Fruit fly (Drosophila melanogaster): ENCODE measurements around the gene Mettl14.

Mettl14 gene

DNA sequence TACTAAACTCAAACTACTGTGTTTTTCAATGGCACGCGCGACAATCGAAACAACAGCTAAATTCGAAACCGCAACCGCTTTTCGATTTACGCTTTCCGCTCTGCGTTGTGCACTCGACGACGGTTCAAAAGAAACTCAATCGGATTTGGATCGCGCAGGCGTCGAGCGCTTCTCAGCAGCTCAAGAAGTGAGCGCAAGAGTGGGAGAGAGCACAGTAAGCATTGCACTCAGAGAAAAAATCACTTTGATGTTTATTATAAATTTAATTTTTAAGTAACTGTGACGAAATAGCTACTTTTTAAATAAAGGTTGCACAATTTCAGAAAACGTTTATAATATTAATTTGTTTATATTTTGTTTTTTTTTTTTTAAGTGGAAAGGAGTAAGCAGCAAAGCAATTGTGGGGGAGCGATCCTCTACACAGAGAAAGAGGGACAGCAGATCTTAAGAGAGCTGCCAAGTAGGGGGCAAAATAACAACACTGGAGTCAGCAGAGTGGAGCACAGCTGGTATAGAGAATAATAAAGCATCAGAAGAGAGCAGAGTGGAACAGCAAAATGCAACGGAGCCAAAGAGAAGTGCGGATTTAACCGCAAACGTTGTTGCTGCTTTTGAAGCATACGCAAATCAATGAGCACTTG lies 30.5 kb upstream of the Mettl14 start (continued):
- TF ChIP-seq Ets65A (GFP tag) (peak; percentile 98), Deaf1 (tag; optimal IDR thresholded peaks at IDR 0.05) (peak; percentile 78), Dp (GFP tag; optimal IDR thresholded peaks at IDR 0.05) (no peak), CG10654 (GFP tag; optimal IDR thresholded peaks at IDR 0.05) (peak; percentile 97), CG17361 (GFP tag; IDR thresholded peaks at IDR 0.05) (peak; percentile 99), CG4424 (GFP tag; optimal IDR thresholded peaks at IDR 0.05) (peak; percentile 99), CG11696 (GFP tag; IDR thresholded peaks at IDR 0.05) (peak; percentile 96), Med (GFP tag) (peak; percentile 98), CG11456 (GFP tag; IDR thresholded peaks at IDR 0.05) (peak; percentile 96), CG8765 (GFP tag; IDR thresholded peaks at IDR 0.05) (peak; percentile 96), sim (GFP tag; IDR thresholded peaks at IDR 0.05) (peak; percentile 99), HLH4C (GFP tag; IDR thresholded peaks at IDR 0.05; ENCODE audit: partially characterized antibody) (no peak), chm (GFP tag; IDR thresholded peaks at IDR 0.05) (peak; percentile 99), CG15073 (GFP tag; optimal IDR thresholded peaks at IDR 0.05) (peak; percentile 89), Spps (tag; optimal IDR thresholded peaks at IDR 0.05) (peak; percentile 99), bcd (GFP tag; optimal IDR thresholded peaks at IDR 0.05) (peak; percentile 97), pfk (GFP tag; optimal IDR thresholded peaks at IDR 0.05) (peak; percentile 43), CG18476 (GFP tag; optimal IDR thresholded peaks at IDR 0.05) (peak; percentile 97), CG31441 (GFP tag; IDR thresholded peaks at IDR 0.05) (peak; percentile 99), so (GFP tag; IDR thresholded peaks at IDR 0.05) (peak; percentile 99), CG17568 (GFP tag; optimal IDR thresholded peaks at IDR 0.05) (peak; percentile 96), CG4617 (GFP tag; optimal IDR thresholded peaks at IDR 0.05; ENCODE audit: borderline replicate concordance) (peak; percentile 93), Bteb2 (GFP tag; optimal IDR thresholded peaks at IDR 0.05) (peak; percentile 93), hth (optimal IDR thresholded peaks at IDR 0.05) (no peak), CG11085 (GFP tag; IDR thresholded peaks at IDR 0.05) (peak; percentile 93), CG8359 (GFP tag; optimal IDR thresholded peaks at IDR 0.05; ENCODE audit: borderline replicate concordance) (peak; percentile 93), CG12071 (GFP tag; optimal IDR thresholded peaks at IDR 0.05) (peak; percentile 88), kay (GFP tag; optimal IDR thresholded peaks at IDR 0.05) (peak; percentile 97), lbe (GFP tag; optimal IDR thresholded peaks at IDR 0.05) (peak; percentile 99), HmgD (GFP tag; optimal IDR thresholded peaks at IDR 0.05) (peak; percentile 2), grau (tag; optimal IDR thresholded peaks at IDR 0.05) (peak; percentile 93), sqz (GFP tag; optimal IDR thresholded peaks at IDR 0.05) (peak; percentile 98), CG12219 (GFP tag; optimal IDR thresholded peaks at IDR 0.05) (peak; percentile 94), Scr (GFP tag; IDR thresholded peaks at IDR 0.05; ENCODE audit: partially characterized antibody) (no peak), slou (GFP tag; optimal IDR thresholded peaks at IDR 0.05) (peak; percentile 94), Fer3 (tag; optimal IDR thresholded peaks at IDR 0.05) (peak; percentile 96), CG15479 (GFP tag; optimal IDR thresholded peaks at IDR 0.05) (peak; percentile 79), NFAT (GFP tag; IDR thresholded peaks at IDR 0.05) (peak; percentile 95), zfh2 (GFP tag; optimal IDR thresholded peaks at IDR 0.05) (peak; percentile 67), wdn (GFP tag; IDR thresholded peaks at IDR 0.05) (peak; percentile 95), D19A (tag; optimal IDR thresholded peaks at IDR 0.05) (peak; percentile 94), CG8388 (GFP tag; optimal IDR thresholded peaks at IDR 0.05) (peak; percentile 98), Sox102F (GFP tag; optimal IDR thresholded peaks at IDR 0.05) (peak; percentile 99), odd (GFP tag; optimal IDR thresholded peaks at IDR 0.05) (peak; percentile 96), psq (GFP tag; optimal IDR thresholded peaks at IDR 0.05) (peak; percentile 93), H15 (GFP tag; IDR thresholded peaks at IDR 0.05) (peak; percentile 98), CG3065 (GFP tag; optimal IDR thresholded peaks at IDR 0.05) (peak; percentile 95), unc-4 (GFP tag; IDR thresholded peaks at IDR 0.05; ENCODE audit: partially characterized antibody) (no peak), CG14050 (GFP tag; IDR thresholded peaks at IDR 0.05) (peak; percentile 98), CG2678 (tag; optimal IDR thresholded peaks at IDR 0.05) (peak; percentile 98)
